Worm (Caenorhabditis elegans) whole organism, late embryonic: ENCODE results near the gene T27A10.6.

Experiments used
- F13H6.1 ChIP-seq: sonication (generic microtip); optimal IDR thresholded peaks from 2 replicates; lab custom pipeline; 2016; ENCODE audit warnings: missing genetic modification characterization, missing compliant biosample characterization
- K09A11.1 ChIP-seq: sonication (generic microtip); optimal IDR thresholded peaks from 2 replicates; lab custom pipeline; 2017; ENCODE audit warnings: antibody characterized with exemption, mild to moderate bottlenecking, missing genetic modification characterization, missing compliant biosample characterization; ENCODE audit not compliant: insufficient read depth
- T23F11.4 ChIP-seq: fragments of 200-800 bp; sonication (Bioruptor generic); optimal IDR thresholded peaks from 2 replicates; lab custom pipeline; 2018; ENCODE audit warnings: mild to moderate bottlenecking, missing genetic modification characterization, missing compliant biosample characterization
- ahr-1 ChIP-seq: sonication (generic microtip); optimal IDR thresholded peaks from 2 replicates; lab custom pipeline; 2016; ENCODE audit warnings: missing genetic modification characterization, missing compliant biosample characterization
- ceh-14 ChIP-seq: sonication (generic microtip); optimal IDR thresholded peaks from 2 replicates; lab custom pipeline; 2016; ENCODE audit warnings: missing genotype, missing genetic modification characterization, missing compliant biosample characterization
- ceh-18 ChIP-seq: sonication (generic microtip); optimal IDR thresholded peaks from 2 replicates; lab custom pipeline; 2016; ENCODE audit warnings: missing genetic modification characterization, missing compliant biosample characterization
- ceh-24 ChIP-seq: sonication (generic microtip); optimal IDR thresholded peaks from 2 replicates; lab custom pipeline; 2016; ENCODE audit warnings: mild to moderate bottlenecking, missing genetic modification characterization, missing compliant biosample characterization
- ceh-45 ChIP-seq: fragments of 200-800 bp; sonication (Bioruptor generic); IDR thresholded peaks from 2 replicates; pipeline ENCODE4 v1.3.6; 2022; ENCODE audit warnings: missing genetic modification reagents, missing genetic modification characterization, missing compliant biosample characterization
- ceh-6 ChIP-seq: fragments of 200-800 bp; sonication (Bioruptor generic); optimal IDR thresholded peaks from 2 replicates; lab custom pipeline; 2018; ENCODE audit warnings: mild to moderate bottlenecking, missing genetic modification characterization, missing compliant biosample characterization
- che-1 ChIP-seq: sonication (generic microtip); optimal IDR thresholded peaks from 2 replicates; lab custom pipeline; 2016; ENCODE audit warnings: mild to moderate bottlenecking, missing genetic modification characterization, missing compliant biosample characterization
- dmd-4 ChIP-seq: sonication (generic microtip); optimal IDR thresholded peaks from 2 replicates; lab custom pipeline; 2016; ENCODE audit warnings: borderline replicate concordance, missing genetic modification characterization, missing compliant biosample characterization
- elt-2 ChIP-seq: sonication (generic microtip); optimal IDR thresholded peaks from 2 replicates; lab custom pipeline; 2016; ENCODE audit warnings: missing genetic modification reagents, missing genetic modification characterization, missing compliant biosample characterization
- elt-4 ChIP-seq: sonication (generic microtip); optimal IDR thresholded peaks from 2 replicates; lab custom pipeline; 2016; ENCODE audit warnings: missing genetic modification characterization, missing compliant biosample characterization
- eyg-1 ChIP-seq: sonication (generic microtip); optimal IDR thresholded peaks from 2 replicates; lab custom pipeline; 2016; ENCODE audit warnings: missing genotype, missing genetic modification characterization, missing compliant biosample characterization
- fkh-6 ChIP-seq: sonication (generic microtip); optimal IDR thresholded peaks from 2 replicates; lab custom pipeline; 2016; ENCODE audit warnings: missing genetic modification characterization, missing compliant biosample characterization
- gmeb-2 ChIP-seq: sonication (generic microtip); optimal IDR thresholded peaks from 2 replicates; lab custom pipeline; 2016; ENCODE audit warnings: missing genetic modification characterization, inconsistent platforms, missing compliant biosample characterization
- hlh-13 ChIP-seq: fragments of 200-800 bp; sonication (Bioruptor generic); optimal IDR thresholded peaks from 2 replicates; lab custom pipeline; 2018; ENCODE audit warnings: mild to moderate bottlenecking, missing genetic modification characterization, missing compliant biosample characterization
- hlh-30 ChIP-seq: sonication (generic microtip); optimal IDR thresholded peaks from 2 replicates; lab custom pipeline; 2017; ENCODE audit warnings: antibody characterized with exemption, missing genetic modification characterization, missing compliant biosample characterization; ENCODE audit not compliant: insufficient read depth
- hlh-6 ChIP-seq: sonication (generic microtip); optimal IDR thresholded peaks from 2 replicates; lab custom pipeline; 2016; ENCODE audit warnings: missing genotype, missing genetic modification characterization, missing compliant biosample characterization
- lin-11 ChIP-seq: fragments of 200-800 bp; sonication (Bioruptor generic); optimal IDR thresholded peaks from 2 replicates; lab custom pipeline; 2018; ENCODE audit warnings: mild to moderate bottlenecking, missing genetic modification characterization, missing compliant biosample characterization
- nfya-1 ChIP-seq: sonication (generic microtip); optimal IDR thresholded peaks from 2 replicates; lab custom pipeline; 2017; ENCODE audit warnings: missing genetic modification characterization, mild to moderate bottlenecking, missing compliant biosample characterization, antibody characterized with exemption, moderate library complexity
- nhr-11 ChIP-seq: fragments of 150-350 bp; optimal IDR thresholded peaks from 2 replicates; lab custom pipeline; 2014; ENCODE audit warnings: missing biosample characterization, missing genetic modification characterization
- nhr-232 ChIP-seq: sonication (generic microtip); optimal IDR thresholded peaks from 2 replicates; lab custom pipeline; 2016; ENCODE audit warnings: missing genetic modification characterization, missing compliant biosample characterization
- npax-4 ChIP-seq: sonication (generic microtip); optimal IDR thresholded peaks from 2 replicates; lab custom pipeline; 2016; ENCODE audit warnings: missing genetic modification characterization, missing compliant biosample characterization
- pha-2 ChIP-seq: sonication (generic microtip); optimal IDR thresholded peaks from 2 replicates; lab custom pipeline; 2017; ENCODE audit warnings: mild to moderate bottlenecking, missing genetic modification characterization, missing compliant biosample characterization
- ref-2 ChIP-seq: sonication (generic microtip); optimal IDR thresholded peaks from 2 replicates; lab custom pipeline; 2016; ENCODE audit warnings: missing genetic modification characterization, missing compliant biosample characterization
- rnt-1 ChIP-seq: sonication (generic microtip); optimal IDR thresholded peaks from 2 replicates; lab custom pipeline; 2016; ENCODE audit warnings: missing genetic modification characterization, missing compliant biosample characterization
- sox-4 ChIP-seq: sonication (generic microtip); optimal IDR thresholded peaks from 2 replicates; lab custom pipeline; 2017; ENCODE audit warnings: mild to moderate bottlenecking, missing genetic modification characterization, inconsistent platforms, missing compliant biosample characterization
- syd-9 ChIP-seq: sonication (generic microtip); optimal IDR thresholded peaks from 2 replicates; lab custom pipeline; 2016; ENCODE audit warnings: mild to moderate bottlenecking, missing genetic modification characterization, moderate library complexity, missing compliant biosample characterization
- tbx-7 ChIP-seq: sonication (generic microtip); optimal IDR thresholded peaks from 2 replicates; lab custom pipeline; 2016; ENCODE audit warnings: missing genotype, missing genetic modification characterization, missing compliant biosample characterization
- unc-3 ChIP-seq, 2 experiments: fragments of 200-800 bp in 1 of 2; sonication (Bioruptor generic) in 1 of 2; sonication (generic microtip) in 1 of 2; conservative IDR thresholded peaks in 1 of 2; optimal IDR thresholded peaks in 1 of 2; 2 replicates each; pipeline versions ENCODE4 v1.3.6 to Lab custom; 2016 to 2022; ENCODE audit warnings: missing compliant biosample characterization in 2 of 2, missing genetic modification characterization in 2 of 2, missing genetic modification reagents in 1 of 2
- ztf-16 ChIP-seq: sonication (generic microtip); optimal IDR thresholded peaks from 2 replicates; lab custom pipeline; 2017; ENCODE audit warnings: missing genetic modification characterization, missing compliant biosample characterization

The T27A10.6 gene

ce11 chrX:3552948-3553347 is 43.2 kb downstream of the T27A10.6 start:
- TF ChIP-seq ceh-6 (GFP tag; lab: Kevin White, UChicago), result no peak
- no peak for TF ChIP-seq fkh-6 (tag; lab: Kevin White, UChicago)
- TF ChIP-seq hlh-13, result no peak
- no peak for TF ChIP-seq T23F11.4 (GFP tag; lab: Kevin White, UChicago)
- TF ChIP-seq ceh-24 (tag; lab: Kevin White, UChicago), result no peak
- no peak for TF ChIP-seq nfya-1 (tag; lab: Kevin White, UChicago)
- no peak for TF ChIP-seq lin-11 (tag; lab: Kevin White, UChicago)
- no peak for TF ChIP-seq nhr-11 (tag; lab: Kevin White, UChicago)
- TF ChIP-seq syd-9, result no peak
- no peak for TF ChIP-seq elt-4 (tag; lab: Kevin White, UChicago)
- TF ChIP-seq ceh-45 (GFP tag; lab: Robert Waterston, UW), result no peak
- TF ChIP-seq ceh-18 (tag; lab: Kevin White, UChicago), result no peak
- no peak for TF ChIP-seq tbx-7 (tag; lab: Kevin White, UChicago)

ce11 chrX:3551173-3551572 is 45.0 kb downstream of the T27A10.6 start:
- TF ChIP-seq ahr-1 (tag; lab: Kevin White, UChicago) (no peak), elt-2 (tag; lab: Kevin White, UChicago) (peak; percentile 4), nhr-232 (no peak), unc-3 (GFP tag; conservative IDR thresholded peaks at IDR 0.05; lab: Robert Waterston, UW) (no peak), unc-3 (tag; optimal IDR thresholded peaks at IDR 0.05; lab: Kevin White, UChicago) (no peak)

DNA sequence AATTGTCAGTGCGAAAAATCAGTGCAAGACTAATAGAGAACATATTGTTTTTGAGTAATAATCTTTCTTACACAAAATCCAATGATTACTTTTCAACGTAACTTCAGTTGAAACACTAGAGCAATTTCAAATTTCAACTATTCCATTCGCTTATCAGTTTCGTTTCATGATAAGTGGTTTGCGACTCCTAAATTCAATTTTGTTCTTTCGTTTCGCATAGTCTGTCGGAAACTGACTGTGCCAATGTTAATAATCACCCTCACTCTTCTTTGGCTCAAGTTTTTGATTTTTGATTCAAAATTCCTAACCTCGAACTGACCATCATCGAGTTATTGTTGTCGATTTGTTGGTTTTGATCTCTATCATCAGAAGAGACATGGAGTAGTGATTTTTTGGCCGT is 47.4 kb downstream of the T27A10.6 start:
- no peak for TF ChIP-seq T23F11.4 (GFP tag; lab: Kevin White, UChicago)
- no peak for TF ChIP-seq tbx-7 (tag; lab: Kevin White, UChicago)
- no peak for TF ChIP-seq npax-4 (tag; lab: Kevin White, UChicago)
- TF ChIP-seq ceh-14 (tag; lab: Kevin White, UChicago), result no peak
- TF ChIP-seq rnt-1, result no peak
- no peak for TF ChIP-seq hlh-30 (tag; lab: Kevin White, UChicago)
- TF ChIP-seq nhr-232, result no peak
- TF ChIP-seq hlh-6 (tag; lab: Kevin White, UChicago), result no peak
- TF ChIP-seq hlh-13, result no peak

- TF ChIP-seq che-1 (tag; lab: Kevin White, UChicago), result no peak
- no peak for TF ChIP-seq gmeb-2
- TF ChIP-seq sox-4, result no peak
- no peak for TF ChIP-seq K09A11.1 (tag; lab: Kevin White, UChicago)
- TF ChIP-seq elt-4 (tag; lab: Kevin White, UChicago), result no peak
- TF ChIP-seq F13H6.1 (tag; lab: Kevin White, UChicago), result no peak
These were observed 48.3 kb downstream of the T27A10.6 start for ce11 chrX:3547828-3548227.

DNA sequence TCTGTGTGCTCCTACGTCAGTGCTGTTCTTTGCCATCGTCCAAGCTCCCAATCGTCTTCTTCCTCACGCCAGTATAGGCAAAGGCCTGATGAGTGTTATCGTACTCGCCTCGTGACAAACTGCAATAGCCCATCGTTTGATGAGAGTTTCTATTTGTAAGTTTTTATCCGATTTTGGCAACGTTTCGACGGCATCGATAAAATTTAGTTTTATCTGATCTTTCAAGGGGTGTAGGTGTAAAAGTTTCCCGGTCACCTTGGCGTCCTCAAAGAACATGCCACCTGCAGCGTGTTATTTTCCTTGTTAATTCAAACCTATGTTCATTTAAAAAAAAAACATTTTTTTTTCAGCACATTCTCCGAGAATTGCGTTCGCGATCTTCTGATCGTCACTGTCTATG is 49.1 kb downstream of the T27A10.6 start:
- TF ChIP-seq pha-2 (tag; lab: Kevin White, UChicago), result no peak
- TF ChIP-seq ceh-6 (GFP tag; lab: Kevin White, UChicago), result no peak
- no peak for TF ChIP-seq hlh-30 (tag; lab: Kevin White, UChicago)
- no peak for TF ChIP-seq eyg-1 (tag; lab: Kevin White, UChicago)
- TF ChIP-seq ztf-16 (tag; lab: Kevin White, UChicago), result no peak
- TF ChIP-seq ref-2 (tag; lab: Kevin White, UChicago), result no peak
- TF ChIP-seq elt-4 (tag; lab: Kevin White, UChicago), result no peak
- no peak for TF ChIP-seq dmd-4 (tag; lab: Kevin White, UChicago)
- TF ChIP-seq F13H6.1 (tag; lab: Kevin White, UChicago), result no peak
- TF ChIP-seq ceh-14 (tag; lab: Kevin White, UChicago), result no peak
